Worm (Caenorhabditis elegans) whole organism, L4 larva: Measurements from ENCODE around the gene hda-4.
A peak's percentile ranks its signal among the peaks of the same experiment; 100 is the strongest.

ENCODE experiments used
- D1046.2 ChIP-seq: fragments of 200-800 bp; sonication (Bioruptor generic); IDR thresholded peaks from 2 replicates; pipeline ENCODE4 v1.3.6; 2022; ENCODE audit warnings: missing genetic modification characterization, missing compliant biosample characterization
- F26F4.8 ChIP-seq: fragments of 200-800 bp; sonication (Bioruptor generic); conservative IDR thresholded peaks from 2 replicates; pipeline ENCODE4 v1.3.6; 2022; ENCODE audit warnings: missing genetic modification characterization, missing compliant biosample characterization
- R02D3.7 ChIP-seq: fragments of 150-350 bp; sonication (generic microtip); optimal IDR thresholded peaks from 3 replicates; lab custom pipeline; 2014; ENCODE audit warnings: missing biosample characterization, missing genetic modification characterization
- T20F7.1 ChIP-seq: fragments of 200-800 bp; sonication (Bioruptor generic); optimal IDR thresholded peaks from 2 replicates; lab custom pipeline; 2018; ENCODE audit warnings: mild to moderate bottlenecking, missing genetic modification characterization, missing compliant biosample characterization
- T26A8.4 ChIP-seq: fragments of 200-800 bp; sonication (Bioruptor generic); IDR thresholded peaks from 2 replicates; pipeline ENCODE4 v1.3.6; 2022; ENCODE audit warnings: missing genetic modification characterization, missing compliant biosample characterization
- Y105C5A.15 ChIP-seq: fragments of 200-800 bp; sonication (Bioruptor generic); IDR thresholded peaks from 2 replicates; pipeline ENCODE4 v1.3.6; 2022; ENCODE audit warnings: missing genetic modification characterization, missing compliant biosample characterization
- Y75B8A.6 ChIP-seq: fragments of 200-800 bp; sonication (Bioruptor generic); IDR thresholded peaks from 2 replicates; pipeline ENCODE4 v1.3.6; 2022; ENCODE audit warnings: missing genetic modification reagents, missing genetic modification characterization, missing compliant biosample characterization
- aha-1 ChIP-seq: fragments of 150-350 bp; peaks from one replicate; lab custom pipeline; 2014; ENCODE audit warnings: missing biosample characterization, missing genetic modification characterization
- ceh-32 ChIP-seq: sonication (generic microtip); optimal IDR thresholded peaks from 2 replicates; lab custom pipeline; 2016; ENCODE audit warnings: mild to moderate bottlenecking, missing genetic modification characterization, missing compliant biosample characterization; ENCODE audit not compliant: poor library complexity
- ceh-44 ChIP-seq: fragments of 200-800 bp; sonication (Bioruptor generic); IDR thresholded peaks from 2 replicates; pipeline ENCODE4 v1.3.6; 2022; ENCODE audit warnings: missing genetic modification reagents, missing genetic modification characterization, missing compliant biosample characterization
- cey-2 ChIP-seq: sonication (generic microtip); optimal IDR thresholded peaks from 3 replicates; lab custom pipeline; 2017; ENCODE audit warnings: missing genetic modification characterization, mild to moderate bottlenecking, missing compliant biosample characterization, antibody characterized with exemption, borderline replicate concordance; ENCODE audit not compliant: insufficient read depth
- daf-12 ChIP-seq: fragments of 150-350 bp; optimal IDR thresholded peaks from 2 replicates; lab custom pipeline; 2014; ENCODE audit warnings: missing biosample characterization, missing genetic modification reagents, missing genetic modification characterization
- dmd-9 ChIP-seq: fragments of 200-800 bp; sonication (Bioruptor generic); IDR thresholded peaks from 2 replicates; pipeline ENCODE4 v1.3.6; 2022; ENCODE audit warnings: missing genetic modification reagents, missing genetic modification characterization, missing compliant biosample characterization
- dve-1 ChIP-seq: sonication (generic microtip); optimal IDR thresholded peaks from 2 replicates; lab custom pipeline; 2017; ENCODE audit warnings: antibody characterized with exemption, mild to moderate bottlenecking, missing genetic modification characterization, missing compliant biosample characterization; ENCODE audit not compliant: insufficient read depth
- hlh-11 ChIP-seq: fragments of 200-800 bp; sonication (Bioruptor generic); optimal IDR thresholded peaks from 2 replicates; lab custom pipeline; 2018; ENCODE audit warnings: mild to moderate bottlenecking, missing genetic modification characterization, missing compliant biosample characterization
- hlh-30 ChIP-seq: sonication (generic microtip); optimal IDR thresholded peaks from 2 replicates; lab custom pipeline; 2017; ENCODE audit warnings: antibody characterized with exemption, mild to moderate bottlenecking, missing genetic modification characterization, missing compliant biosample characterization; ENCODE audit not compliant: insufficient read depth
- hmg-1.1 ChIP-seq: fragments of 200-800 bp; sonication (Bioruptor generic); IDR thresholded peaks from 2 replicates; pipeline ENCODE4 v1.3.6; 2022; ENCODE audit warnings: missing genetic modification reagents, missing genetic modification characterization, missing compliant biosample characterization
- lin-1 ChIP-seq: fragments of 200-800 bp; sonication (Bioruptor generic); IDR thresholded peaks from 2 replicates; pipeline ENCODE4 v1.3.6; 2022; ENCODE audit warnings: missing genetic modification reagents, missing genetic modification characterization, missing compliant biosample characterization
- nhr-10 ChIP-seq: fragments of 150-350 bp; optimal IDR thresholded peaks from 2 replicates; lab custom pipeline; 2014; ENCODE audit warnings: missing biosample characterization, missing genetic modification characterization
- nhr-237 ChIP-seq: sonication (generic microtip); optimal IDR thresholded peaks from 2 replicates; lab custom pipeline; 2017; ENCODE audit warnings: missing biosample characterization, missing genetic modification characterization
- nhr-28 ChIP-seq: fragments of 150-350 bp; optimal IDR thresholded peaks from 2 replicates; lab custom pipeline; 2014; ENCODE audit warnings: missing biosample characterization, missing genetic modification characterization
- nhr-48 ChIP-seq: sonication (generic microtip); optimal IDR thresholded peaks from 2 replicates; lab custom pipeline; 2016; ENCODE audit warnings: mild to moderate bottlenecking, missing genetic modification characterization, missing compliant biosample characterization
- nhr-6 ChIP-seq: fragments of 150-350 bp; optimal IDR thresholded peaks from 2 replicates; lab custom pipeline; 2014; ENCODE audit warnings: missing biosample characterization, missing genetic modification characterization
- php-3 ChIP-seq: fragments of 200-800 bp; sonication (Bioruptor generic); IDR thresholded peaks from 2 replicates; pipeline ENCODE4 v1.3.6; 2022; ENCODE audit warnings: missing genetic modification reagents, missing genetic modification characterization, missing compliant biosample characterization
- rbr-2 ChIP-seq: sonication (generic microtip); optimal IDR thresholded peaks from 2 replicates; lab custom pipeline; 2016; ENCODE audit warnings: missing genotype, missing genetic modification characterization, missing compliant biosample characterization
- sdz-12 ChIP-seq: fragments of 200-800 bp; sonication (Bioruptor generic); optimal IDR thresholded peaks from 2 replicates; lab custom pipeline; 2018; ENCODE audit warnings: mild to moderate bottlenecking, missing genetic modification characterization, missing compliant biosample characterization
- set-16 ChIP-seq: fragments of 200-800 bp; sonication (Bioruptor generic); IDR thresholded peaks from 2 replicates; pipeline ENCODE4 v1.3.6; 2022; ENCODE audit warnings: missing genetic modification reagents, missing genetic modification characterization, missing compliant biosample characterization
- tag-97 ChIP-seq: fragments of 200-800 bp; sonication (Bioruptor generic); IDR thresholded peaks from 2 replicates; pipeline ENCODE4 v1.3.6; 2022; ENCODE audit warnings: missing genetic modification characterization, missing compliant biosample characterization
- tra-1 ChIP-seq: fragments of 200-800 bp; sonication (Bioruptor generic); IDR thresholded peaks from 2 replicates; pipeline ENCODE4 v1.3.6; 2022; ENCODE audit warnings: missing genetic modification reagents, missing genetic modification characterization, missing compliant biosample characterization
- unc-39 ChIP-seq: sonication (generic microtip); optimal IDR thresholded peaks from 2 replicates; lab custom pipeline; 2017; ENCODE audit warnings: missing biosample characterization, missing genetic modification characterization
- unc-62 ChIP-seq, 3 experiments: fragments of 150-350 bp in 1 of 3; sonication (generic microtip); optimal IDR thresholded peaks in 2 of 3; peaks in 1 of 3; 1 replicate in 1 of 3; 2 replicates in 2 of 3; lab custom pipeline; 2014 to 2017; ENCODE audit warnings: missing biosample characterization in 3 of 3, missing genetic modification characterization in 3 of 3, missing genetic modification reagents in 3 of 3, missing genotype in 1 of 3
- vab-7 ChIP-seq: fragments of 200-800 bp; sonication (Bioruptor generic); IDR thresholded peaks from 2 replicates; pipeline ENCODE4 v1.3.6; 2022; ENCODE audit warnings: missing genetic modification reagents, missing genetic modification characterization, missing compliant biosample characterization
- zfp-2 ChIP-seq: sonication (generic microtip); optimal IDR thresholded peaks from 2 replicates; lab custom pipeline; 2016; ENCODE audit warnings: mild to moderate bottlenecking, missing genetic modification characterization, missing compliant biosample characterization
- zfp-3 ChIP-seq: fragments of 200-800 bp; sonication (Bioruptor generic); conservative IDR thresholded peaks from 2 replicates; pipeline ENCODE4 v1.3.6; 2022; ENCODE audit warnings: missing genetic modification reagents, missing genetic modification characterization, missing compliant biosample characterization
- zip-2 ChIP-seq: fragments of 150-350 bp; optimal IDR thresholded peaks from 2 replicates; lab custom pipeline; 2014; ENCODE audit warnings: missing biosample characterization, missing genetic modification characterization
- ztf-7 ChIP-seq: fragments of 150-350 bp; optimal IDR thresholded peaks from 2 replicates; lab custom pipeline; 2014; ENCODE audit warnings: missing biosample characterization, missing genetic modification characterization

The hda-4 gene

DNA sequence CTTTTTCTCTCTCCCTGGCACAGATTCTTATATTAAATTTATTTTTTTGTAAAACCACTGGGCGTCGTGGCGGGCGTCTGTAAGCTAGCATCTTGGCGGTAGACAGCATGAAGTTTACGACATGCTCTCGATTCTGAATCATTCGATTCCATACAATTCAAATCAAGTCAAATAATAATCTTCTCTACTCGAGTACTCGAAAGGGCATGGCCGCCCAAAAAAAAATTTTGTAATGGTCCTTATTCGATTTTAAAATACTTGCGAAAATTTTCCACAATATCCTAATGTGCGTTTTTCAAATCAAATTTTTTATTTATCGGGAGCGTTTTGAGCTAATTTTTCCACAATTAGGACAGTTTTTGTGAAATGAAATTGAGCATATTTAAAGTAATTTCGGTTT lies 31.3 kb upstream of the hda-4 start:
- TF ChIP-seq aha-1 (tag; lab: Kevin White, UChicago) (peak; percentile 95), ztf-7 (tag; lab: Kevin White, UChicago) (no peak)

DNA sequence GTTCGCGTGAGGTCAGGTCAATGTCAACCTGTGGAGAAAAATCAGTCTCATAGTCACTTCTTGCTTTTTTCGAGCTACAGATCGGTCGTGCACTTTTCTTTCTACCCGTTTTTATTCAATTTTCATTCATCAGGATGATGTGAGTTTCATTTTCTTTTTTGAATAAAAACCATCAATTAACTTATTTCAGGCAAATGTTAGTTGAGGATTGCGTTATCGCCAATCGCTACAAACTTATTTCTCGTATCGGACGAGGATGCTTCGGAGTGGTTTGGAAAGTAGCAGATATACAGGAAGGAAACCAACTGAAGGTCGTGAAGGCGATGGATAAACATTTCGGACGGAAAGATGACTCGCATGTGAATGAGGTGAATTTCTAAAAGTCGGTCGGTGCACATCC lies 27.1 kb upstream of the hda-4 start, which contains the start of gene F22H10.1:
Gene F22H10.1 (plus strand): TSS at position 211 of the 400 bp plus-strand sequence.
- TF ChIP-seq php-3 (GFP tag; lab: Robert Waterston, UW) (no peak), unc-39 (tag; lab: Kevin White, UChicago) (no peak), unc-62 (GFP tag; optimal IDR thresholded peaks at IDR 0.05 in 1 of 2; lab: Kevin White, UChicago) (peak in 1 of 2 experiments; percentile 93), unc-62 (tag; optimal IDR thresholded peaks at IDR 0.05; lab: Kevin White, UChicago) (no peak)

DNA sequence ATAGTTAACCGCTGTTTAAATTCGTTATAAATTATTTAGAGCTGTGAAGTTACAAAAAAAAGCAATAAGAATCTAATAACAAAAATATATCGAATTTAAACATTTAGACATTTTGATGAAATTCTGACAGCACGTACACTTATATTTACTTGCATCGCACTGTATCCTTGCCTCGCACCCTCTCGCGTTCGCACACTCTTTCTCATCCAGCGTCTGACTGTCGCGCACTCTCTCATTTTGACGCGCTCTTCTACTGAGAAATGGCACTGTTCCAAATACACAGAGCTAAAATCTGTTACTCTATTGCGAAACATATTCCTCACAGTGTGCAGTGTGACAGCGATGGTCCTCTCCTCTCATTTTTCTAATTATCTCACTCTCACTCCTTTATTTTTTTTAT lies 25.3 kb upstream of the hda-4 start:
- TF ChIP-seq lin-1 (GFP tag; lab: Robert Waterston, UW) (no peak), nhr-6 (tag; lab: Kevin White, UChicago) (no peak), unc-62 (GFP tag; optimal IDR thresholded peaks at IDR 0.05 in 1 of 2; lab: Kevin White, UChicago) (peak in 1 of 2 experiments; percentile 63), unc-62 (tag; optimal IDR thresholded peaks at IDR 0.05; lab: Kevin White, UChicago) (no peak), tra-1 (GFP tag; lab: Robert Waterston, UW) (no peak), nhr-10 (tag; lab: Kevin White, UChicago) (no peak), Y105C5A.15 (no peak), Y75B8A.6 (GFP tag; lab: Robert Waterston, UW) (no peak), hmg-1.1 (peak; percentile 49), vab-7 (GFP tag; lab: Robert Waterston, UW) (no peak), hlh-11 (tag; lab: Kevin White, UChicago) (peak; percentile 33), D1046.2 (no peak), nhr-237 (tag; lab: Kevin White, UChicago) (no peak), daf-12 (no peak), cey-2 (tag; lab: Kevin White, UChicago) (no peak), set-16 (GFP tag; lab: Robert Waterston, UW) (no peak), zfp-3 (no peak), R02D3.7 (tag; lab: Kevin White, UChicago) (no peak), dve-1 (tag; lab: Kevin White, UChicago) (peak; percentile 47), nhr-48 (tag; lab: Kevin White, UChicago) (no peak), T26A8.4 (GFP tag; lab: Robert Waterston, UW) (no peak), F26F4.8 (no peak), ztf-7 (tag; lab: Kevin White, UChicago) (no peak), nhr-28 (no peak), zfp-2 (tag; lab: Kevin White, UChicago) (no peak), hlh-30 (tag; lab: Kevin White, UChicago) (peak; percentile 8), rbr-2 (peak; percentile 5), ceh-32 (tag; lab: Kevin White, UChicago) (no peak), ceh-44 (no peak)

DNA sequence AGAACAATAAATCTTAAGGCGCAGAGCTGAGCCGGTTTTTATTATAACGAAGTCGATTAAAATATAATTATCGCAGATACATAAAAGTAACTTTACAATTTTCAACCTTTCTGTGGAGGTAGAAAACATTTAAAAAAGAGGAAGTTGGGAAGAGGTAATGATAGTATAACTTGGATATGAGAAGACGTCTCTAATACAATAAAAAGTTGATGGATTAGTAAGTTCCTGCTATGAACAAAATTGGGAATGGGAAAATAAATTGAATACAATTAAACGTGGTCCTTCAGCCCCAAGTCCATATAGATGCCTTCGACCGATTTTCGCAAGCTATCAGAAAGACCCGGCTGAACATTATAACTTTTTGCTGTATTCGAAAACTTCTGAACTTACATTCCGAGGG lies 23.8 kb upstream of the hda-4 start:
- TF ChIP-seq zip-2 (no peak), F26F4.8 (no peak), tag-97 (GFP tag; lab: Robert Waterston, UW) (no peak), sdz-12 (no peak), dmd-9 (GFP tag; lab: Robert Waterston, UW) (no peak), aha-1 (tag; lab: Kevin White, UChicago) (peak; percentile 94), nhr-6 (tag; lab: Kevin White, UChicago) (no peak), T20F7.1 (GFP tag; lab: Kevin White, UChicago) (no peak), nhr-237 (tag; lab: Kevin White, UChicago) (no peak)
